Fruit fly (Drosophila melanogaster): ENCODE results near the gene mRpL22.
A peak's percentile ranks its signal among the peaks of the same experiment; 100 is the strongest.

mRpL22 gene

dm6 chrX:16815168-16815567 lies 31.4 kb downstream of the mRpL22 start (continued):
- TF ChIP-seq CG33213 (GFP tag; optimal IDR thresholded peaks at IDR 0.05) (no peak), HmgD (GFP tag; optimal IDR thresholded peaks at IDR 0.05) (no peak), ind (GFP tag; optimal IDR thresholded peaks at IDR 0.05) (peak; percentile 23), CG8924 (tag; optimal IDR thresholded peaks at IDR 0.05) (no peak), maf-S (GFP tag; optimal IDR thresholded peaks at IDR 0.05) (no peak), CG12155 (GFP tag; optimal IDR thresholded peaks at IDR 0.05) (no peak), Ada2b (GFP tag; IDR thresholded peaks at IDR 0.05) (0 out of 2 replicates have a peak, but pooled peaks have one; percentile 32), CG7963 (GFP tag; IDR thresholded peaks at IDR 0.05; ENCODE audit: partially characterized antibody) (no peak), lmd (GFP tag; IDR thresholded peaks at IDR 0.05) (0 out of 2 replicates have a peak, but pooled peaks have one; percentile 11), Hmx (GFP tag; optimal IDR thresholded peaks at IDR 0.05) (no peak), NC2α (GFP tag; optimal IDR thresholded peaks at IDR 0.05) (no peak), CG15696 (tag; optimal IDR thresholded peaks at IDR 0.05) (no peak), crc (GFP tag; optimal IDR thresholded peaks at IDR 0.05) (no peak), bowl (GFP tag; IDR thresholded peaks at IDR 0.05) (no peak), tgo (GFP tag; IDR thresholded peaks at IDR 0.05) (peak; percentile 31; the same call in 1 of the 3 replicates), CG2678 (tag; optimal IDR thresholded peaks at IDR 0.05) (peak; percentile 49), caup (GFP tag; optimal IDR thresholded peaks at IDR 0.05; ENCODE audit: severe bottlenecking) (no peak), CG10366 (GFP tag; IDR thresholded peaks at IDR 0.05) (peak; percentile 37; the same call in 1 of the 2 replicates), Xrp1 (GFP tag; IDR thresholded peaks at IDR 0.05) (peak; percentile 9; the same call in 1 of the 2 replicates), dysf (GFP tag; IDR thresholded peaks at IDR 0.05) (peak; percentile 52; the same call in 2 of the 3 replicates), CG2889 (GFP tag; IDR thresholded peaks at IDR 0.05) (no peak), Sin3A (optimal IDR thresholded peaks at IDR 0.05) (no peak), CG18262 (tag; optimal IDR thresholded peaks at IDR 0.05) (peak; percentile 39), CG6689 (GFP tag; IDR thresholded peaks at IDR 0.05) (0 out of 2 replicates have a peak, but pooled peaks have one; percentile 41), Pdp1 (GFP tag; optimal IDR thresholded peaks at IDR 0.05) (peak in 1 of 2 experiments; percentile 8), E2f1 (GFP tag; IDR thresholded peaks at IDR 0.05) (0 out of 2 replicates have a peak, but pooled peaks have one; percentile 21), prd (optimal IDR thresholded peaks at IDR 0.05) (no peak), prd (GFP tag; IDR thresholded peaks at IDR 0.05) (peak; percentile 28; the same call in 1 of the 3 replicates), danr (GFP tag; IDR thresholded peaks at IDR 0.05) (0 out of 2 replicates have a peak, but pooled peaks have one; percentile 25), pan (optimal IDR thresholded peaks at IDR 0.05) (no peak), pan (GFP tag; optimal IDR thresholded peaks at IDR 0.05 in 1 of 2, IDR thresholded peaks at IDR 0.05 in 1 of 2) (peak in 1 of 2 experiments; percentile 49), Hsf (GFP tag; optimal IDR thresholded peaks at IDR 0.05) (no peak), CG17359 (tag; optimal IDR thresholded peaks at IDR 0.05) (peak; percentile 8), tap (tag; optimal IDR thresholded peaks at IDR 0.05) (no peak), CG14050 (GFP tag; IDR thresholded peaks at IDR 0.05) (no peak), CG30403 (GFP tag; optimal IDR thresholded peaks at IDR 0.05) (peak; percentile 11), Sox100B (GFP tag; optimal IDR thresholded peaks at IDR 0.05) (peak; percentile 59)

dm6 chrX:16816500-16816899 lies 32.8 kb downstream of the mRpL22 start:
- peak; percentile 21 for TF ChIP-seq CG11504 (tag; optimal IDR thresholded peaks at IDR 0.05)
- TF ChIP-seq CG4820 (GFP tag; optimal IDR thresholded peaks at IDR 0.05) = no peak
- TF ChIP-seq CoRest (tag; optimal IDR thresholded peaks at IDR 0.05) = peak; percentile 6
- TF ChIP-seq Sox100B (GFP tag; optimal IDR thresholded peaks at IDR 0.05) = peak; percentile 31
- TF ChIP-seq Dp (GFP tag; optimal IDR thresholded peaks at IDR 0.05) = no peak
- TF ChIP-seq CG12071 (GFP tag; optimal IDR thresholded peaks at IDR 0.05) = no peak
- no peak for TF ChIP-seq btn (GFP tag; optimal IDR thresholded peaks at IDR 0.05)
- no peak for TF ChIP-seq CG7839 (tag; optimal IDR thresholded peaks at IDR 0.05)
- TF ChIP-seq cg (GFP tag; optimal IDR thresholded peaks at IDR 0.05) = no peak
- no peak for TF ChIP-seq Optix (GFP tag; IDR thresholded peaks at IDR 0.05)
- no peak for TF ChIP-seq fu2 (GFP tag; optimal IDR thresholded peaks at IDR 0.05)
- TF ChIP-seq CG4707 (GFP tag; optimal IDR thresholded peaks at IDR 0.05) = no peak
- no peak for TF ChIP-seq org-1 (GFP tag; optimal IDR thresholded peaks at IDR 0.05)
- TF ChIP-seq CG7556 (GFP tag; optimal IDR thresholded peaks at IDR 0.05) = peak; percentile 12
- no peak for TF ChIP-seq pan (optimal IDR thresholded peaks at IDR 0.05)
- peak in 1 of 2 experiments; percentile 16 for TF ChIP-seq pan (GFP tag; optimal IDR thresholded peaks at IDR 0.05 in 1 of 2, IDR thresholded peaks at IDR 0.05 in 1 of 2)
- TF ChIP-seq CG11695 (GFP tag; IDR thresholded peaks at IDR 0.05) = no peak
- TF ChIP-seq CG2678 (tag; optimal IDR thresholded peaks at IDR 0.05) = peak; percentile 11
- TF ChIP-seq CG17361 (GFP tag; IDR thresholded peaks at IDR 0.05) = peak; percentile 33; the same call in 1 of the 3 replicates
- TF ChIP-seq inv (GFP tag; IDR thresholded peaks at IDR 0.05; ENCODE audit: partially characterized antibody) = no peak

Measured in whole organism, embryonic.